Worm (Caenorhabditis elegans): ENCODE results near the gene C18A3.3.

DNA sequence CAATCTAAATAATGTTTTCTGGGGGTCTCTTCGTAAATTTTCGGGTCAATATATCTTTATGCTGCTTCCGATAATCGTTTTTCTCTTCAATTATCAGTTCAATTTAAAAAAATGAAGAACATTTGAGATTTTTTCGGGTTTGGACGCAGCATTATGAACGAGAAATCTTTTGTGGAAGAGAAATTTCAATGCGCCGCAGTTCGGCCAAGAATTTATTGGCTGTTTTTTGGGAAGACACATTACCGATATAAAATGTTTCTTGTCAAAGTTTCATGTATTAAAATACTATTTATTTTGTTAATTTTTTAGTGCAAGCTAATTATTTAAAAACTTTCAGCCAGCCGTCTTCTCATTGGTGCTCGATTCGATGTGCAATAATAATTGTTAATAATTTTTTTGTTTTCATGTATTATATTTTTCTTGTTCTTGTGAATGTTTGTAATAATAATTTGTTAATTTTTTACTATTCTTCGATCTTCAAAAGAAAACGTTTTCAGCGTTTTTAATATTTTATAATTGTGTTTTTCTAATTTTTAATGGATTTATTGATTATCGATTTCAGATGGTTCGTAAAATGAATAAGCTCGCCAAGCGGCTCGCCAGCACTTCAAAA, at the start of gene C18A3.3, which contains the start of gene C18A3.10:
- TF ChIP-seq lin-15B (tag; optimal IDR thresholded peaks at IDR 0.05) (no peak), zfp-3 (GFP tag; conservative IDR thresholded peaks at IDR 0.05) (no peak), ZK337.2 (GFP tag; IDR thresholded peaks at IDR 0.05) (no peak), ZK546.5 (tag; optimal IDR thresholded peaks at IDR 0.05) (no peak)
